Worm (Caenorhabditis elegans) whole organism, L4 larva: ENCODE results near the gene Y42H9B.3.

ENCODE experiments used
- T26A8.4 ChIP-seq: fragments of 200-800 bp; sonication (Bioruptor generic); IDR thresholded peaks from 2 replicates; pipeline ENCODE4 v1.3.6; 2022; ENCODE audit warnings: missing genetic modification characterization, missing compliant biosample characterization
- Y5F2A.4 ChIP-seq: fragments of 200-800 bp; sonication (Bioruptor generic); optimal IDR thresholded peaks from 2 replicates; lab custom pipeline; 2018; ENCODE audit warnings: mild to moderate bottlenecking, missing genetic modification characterization, missing compliant biosample characterization
- aha-1 ChIP-seq: fragments of 150-350 bp; peaks from one replicate; lab custom pipeline; 2014; ENCODE audit warnings: missing biosample characterization, missing genetic modification characterization
- arid-1 ChIP-seq: fragments of 200-800 bp; sonication (Bioruptor generic); conservative IDR thresholded peaks from 2 replicates; pipeline ENCODE4 v1.3.6; 2022; ENCODE audit warnings: missing genetic modification reagents, missing genetic modification characterization, missing compliant biosample characterization
- ceh-20 ChIP-seq: fragments of 200-800 bp; sonication (Bioruptor generic); IDR thresholded peaks from 2 replicates; pipeline ENCODE4 v1.3.6; 2022; ENCODE audit warnings: missing genetic modification reagents, missing genetic modification characterization, missing compliant biosample characterization
- ceh-62 ChIP-seq: sonication (generic microtip); optimal IDR thresholded peaks from 2 replicates; lab custom pipeline; 2017; ENCODE audit warnings: missing biosample characterization, missing genetic modification characterization
- cey-2 ChIP-seq: sonication (generic microtip); optimal IDR thresholded peaks from 3 replicates; lab custom pipeline; 2017; ENCODE audit warnings: missing genetic modification characterization, mild to moderate bottlenecking, missing compliant biosample characterization, antibody characterized with exemption, borderline replicate concordance; ENCODE audit not compliant: insufficient read depth
- daf-12 ChIP-seq: fragments of 150-350 bp; optimal IDR thresholded peaks from 2 replicates; lab custom pipeline; 2014; ENCODE audit warnings: missing biosample characterization, missing genetic modification reagents, missing genetic modification characterization
- daf-16 ChIP-seq, 3 experiments: sonication (generic microtip); optimal IDR thresholded peaks; 2 replicates each; lab custom pipeline; 2016 to 2017; ENCODE audit warnings: missing genetic modification characterization in 3 of 3, missing genetic modification reagents in 3 of 3, mild to moderate bottlenecking in 2 of 3, missing compliant biosample characterization in 2 of 3, missing biosample characterization in 1 of 3, moderate library complexity in 1 of 3
- daf-8 ChIP-seq: fragments of 200-800 bp; sonication (Bioruptor generic); IDR thresholded peaks from 2 replicates; pipeline ENCODE4 v1.3.6; 2022; ENCODE audit warnings: missing genetic modification characterization, missing compliant biosample characterization
- dmd-6 ChIP-seq: fragments of 200-800 bp; sonication (Bioruptor generic); IDR thresholded peaks from 2 replicates; pipeline ENCODE4 v1.3.6; 2022; ENCODE audit warnings: missing genetic modification reagents, missing genetic modification characterization, missing compliant biosample characterization
- dve-1 ChIP-seq: sonication (generic microtip); optimal IDR thresholded peaks from 2 replicates; lab custom pipeline; 2017; ENCODE audit warnings: antibody characterized with exemption, mild to moderate bottlenecking, missing genetic modification characterization, missing compliant biosample characterization; ENCODE audit not compliant: insufficient read depth
- fkh-10 ChIP-seq: fragments of 150-350 bp; optimal IDR thresholded peaks from 2 replicates; lab custom pipeline; 2014; ENCODE audit warnings: missing biosample characterization, missing genetic modification reagents, missing genetic modification characterization
- hif-1 ChIP-seq, 2 experiments: sonication (generic microtip); optimal IDR thresholded peaks; 2 replicates each; lab custom pipeline; 2016 to 2017; ENCODE audit warnings: missing compliant biosample characterization in 2 of 2, missing genetic modification characterization in 2 of 2, missing genetic modification reagents in 2 of 2, missing genotype in 2 of 2, mild to moderate bottlenecking in 1 of 2
- hlh-11 ChIP-seq: fragments of 200-800 bp; sonication (Bioruptor generic); optimal IDR thresholded peaks from 2 replicates; lab custom pipeline; 2018; ENCODE audit warnings: mild to moderate bottlenecking, missing genetic modification characterization, missing compliant biosample characterization
- hlh-30 ChIP-seq: sonication (generic microtip); optimal IDR thresholded peaks from 2 replicates; lab custom pipeline; 2017; ENCODE audit warnings: antibody characterized with exemption, mild to moderate bottlenecking, missing genetic modification characterization, missing compliant biosample characterization; ENCODE audit not compliant: insufficient read depth
- jun-1 ChIP-seq: fragments of 150-350 bp; optimal IDR thresholded peaks from 2 replicates; lab custom pipeline; 2014; ENCODE audit warnings: missing biosample characterization, missing genetic modification reagents, missing genetic modification characterization
- lin-1 ChIP-seq: fragments of 200-800 bp; sonication (Bioruptor generic); IDR thresholded peaks from 2 replicates; pipeline ENCODE4 v1.3.6; 2022; ENCODE audit warnings: missing genetic modification reagents, missing genetic modification characterization, missing compliant biosample characterization
- lin-38 ChIP-seq: fragments of 200-800 bp; sonication (Bioruptor generic); IDR thresholded peaks from 2 replicates; pipeline ENCODE4 v1.3.6; 2022; ENCODE audit warnings: missing genetic modification reagents, missing genetic modification characterization, missing compliant biosample characterization
- lir-3 ChIP-seq: sonication (generic microtip); optimal IDR thresholded peaks from 2 replicates; lab custom pipeline; 2016; ENCODE audit warnings: mild to moderate bottlenecking, missing genetic modification characterization, missing compliant biosample characterization
- lsy-2 ChIP-seq, 2 experiments: fragments of 150-350 bp in 1 of 2; sonication (generic microtip) in 1 of 2; optimal IDR thresholded peaks; 2 replicates each; lab custom pipeline; 2014 to 2017; ENCODE audit warnings: missing biosample characterization in 2 of 2, missing genetic modification characterization in 2 of 2
- madf-9 ChIP-seq: fragments of 200-800 bp; sonication (Bioruptor generic); conservative IDR thresholded peaks from 2 replicates; pipeline ENCODE4 v1.3.6; 2022; ENCODE audit warnings: missing genetic modification reagents, missing genetic modification characterization, missing compliant biosample characterization
- mdl-1 ChIP-seq, 2 experiments: fragments of 150-350 bp in 1 of 2; sonication (generic microtip) in 1 of 2; optimal IDR thresholded peaks; 2 replicates each; lab custom pipeline; 2014 to 2017; ENCODE audit warnings: missing biosample characterization in 2 of 2, missing genetic modification characterization in 2 of 2
- mxl-3 ChIP-seq: fragments of 200-800 bp; sonication (Bioruptor generic); optimal IDR thresholded peaks from 2 replicates; lab custom pipeline; 2018; ENCODE audit warnings: mild to moderate bottlenecking, missing genetic modification characterization, missing compliant biosample characterization
- nhr-102 ChIP-seq: sonication (generic microtip); optimal IDR thresholded peaks from 2 replicates; lab custom pipeline; 2016; ENCODE audit warnings: mild to moderate bottlenecking, missing genetic modification characterization, moderate library complexity, missing compliant biosample characterization
- nhr-111 ChIP-seq: fragments of 200-800 bp; sonication (Bioruptor generic); optimal IDR thresholded peaks from 2 replicates; lab custom pipeline; 2018; ENCODE audit warnings: mild to moderate bottlenecking, missing genetic modification characterization, missing compliant biosample characterization
- nhr-28 ChIP-seq: fragments of 150-350 bp; optimal IDR thresholded peaks from 2 replicates; lab custom pipeline; 2014; ENCODE audit warnings: missing biosample characterization, missing genetic modification characterization
- nhr-41 ChIP-seq: fragments of 200-800 bp; sonication (Bioruptor generic); IDR thresholded peaks from 2 replicates; pipeline ENCODE4 v1.3.6; 2022; ENCODE audit warnings: missing genetic modification reagents, missing genetic modification characterization, missing compliant biosample characterization
- nhr-42 ChIP-seq: fragments of 200-800 bp; sonication (Bioruptor generic); IDR thresholded peaks from 2 replicates; pipeline ENCODE4 v1.3.6; 2022; ENCODE audit warnings: missing genetic modification characterization, missing compliant biosample characterization
- nhr-6 ChIP-seq: fragments of 150-350 bp; optimal IDR thresholded peaks from 2 replicates; lab custom pipeline; 2014; ENCODE audit warnings: missing biosample characterization, missing genetic modification characterization
- nhr-77 ChIP-seq: fragments of 150-350 bp; optimal IDR thresholded peaks from 2 replicates; lab custom pipeline; 2014; ENCODE audit warnings: missing biosample characterization, missing genetic modification characterization
- php-3 ChIP-seq: fragments of 200-800 bp; sonication (Bioruptor generic); IDR thresholded peaks from 2 replicates; pipeline ENCODE4 v1.3.6; 2022; ENCODE audit warnings: missing genetic modification reagents, missing genetic modification characterization, missing compliant biosample characterization
- pqm-1 ChIP-seq: sonication (generic microtip); optimal IDR thresholded peaks from 2 replicates; lab custom pipeline; 2017; ENCODE audit warnings: missing biosample characterization, missing genetic modification characterization
- snpc-4 ChIP-seq: fragments of 150-350 bp; optimal IDR thresholded peaks from 2 replicates; lab custom pipeline; 2014; ENCODE audit warnings: missing biosample characterization, missing genetic modification characterization
- spr-1 ChIP-seq: sonication (generic microtip); optimal IDR thresholded peaks from 2 replicates; lab custom pipeline; 2016; ENCODE audit warnings: mild to moderate bottlenecking, missing genetic modification characterization, missing compliant biosample characterization
- tag-97 ChIP-seq: fragments of 200-800 bp; sonication (Bioruptor generic); IDR thresholded peaks from 2 replicates; pipeline ENCODE4 v1.3.6; 2022; ENCODE audit warnings: missing genetic modification characterization, missing compliant biosample characterization
- tra-1 ChIP-seq: fragments of 200-800 bp; sonication (Bioruptor generic); IDR thresholded peaks from 2 replicates; pipeline ENCODE4 v1.3.6; 2022; ENCODE audit warnings: missing genetic modification reagents, missing genetic modification characterization, missing compliant biosample characterization
- zag-1 ChIP-seq: fragments of 150-350 bp; optimal IDR thresholded peaks from 2 replicates; lab custom pipeline; 2014; ENCODE audit warnings: missing biosample characterization, missing genetic modification characterization
- zfp-2 ChIP-seq: sonication (generic microtip); optimal IDR thresholded peaks from 2 replicates; lab custom pipeline; 2016; ENCODE audit warnings: mild to moderate bottlenecking, missing genetic modification characterization, missing compliant biosample characterization
- zip-2 ChIP-seq: fragments of 150-350 bp; optimal IDR thresholded peaks from 2 replicates; lab custom pipeline; 2014; ENCODE audit warnings: missing biosample characterization, missing genetic modification characterization
- ztf-11 ChIP-seq: fragments of 150-350 bp; optimal IDR thresholded peaks from 2 replicates; lab custom pipeline; 2014; ENCODE audit warnings: missing biosample characterization, missing genetic modification characterization

The Y42H9B.3 gene

DNA sequence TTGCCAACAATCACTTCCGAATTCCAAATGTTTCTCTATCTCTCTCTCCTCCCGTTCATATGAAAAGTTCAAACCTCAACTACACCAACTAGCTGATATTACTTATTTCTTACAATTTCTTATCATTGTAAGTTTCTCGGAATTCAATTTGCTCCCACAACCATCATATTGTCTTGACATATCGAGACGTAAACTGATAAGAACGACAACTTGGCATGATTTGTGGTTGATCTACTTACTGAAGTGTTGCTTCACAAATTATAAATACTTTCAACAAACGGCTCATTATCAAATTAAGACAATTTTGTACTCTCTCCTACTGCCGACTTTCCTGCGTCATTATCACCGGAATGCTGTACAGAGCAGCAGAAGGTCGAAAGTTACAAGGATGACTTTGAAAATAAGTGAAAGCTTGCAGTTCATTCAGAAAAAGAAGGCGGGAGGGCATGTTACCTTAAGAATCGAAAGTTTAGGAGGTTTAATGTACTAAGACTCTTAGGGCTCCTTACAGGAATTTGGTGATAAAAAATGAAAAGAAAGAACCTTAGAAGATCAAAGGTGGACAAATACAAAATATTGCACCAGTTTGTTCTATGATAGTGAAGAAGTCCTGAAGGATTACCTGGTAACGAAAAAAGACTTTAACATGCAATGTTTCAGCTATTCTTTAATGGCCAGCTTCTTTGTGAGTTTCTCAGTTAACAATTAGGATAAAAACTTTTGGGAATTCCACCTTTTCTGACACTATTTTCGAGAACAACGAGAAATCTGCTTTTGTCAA is 20.1 kb upstream of the Y42H9B.3 start (continued):
- TF ChIP-seq zag-1 (tag; lab: Kevin White, UChicago) (no peak), zip-2 (tag; lab: Kevin White, UChicago) (no peak), daf-12 (tag; lab: Kevin White, UChicago) (no peak), ceh-62 (tag; lab: Kevin White, UChicago) (no peak), nhr-77 (tag; lab: Kevin White, UChicago) (peak; percentile 44), nhr-28 (tag; lab: Kevin White, UChicago) (peak; percentile 78), lin-38 (GFP tag; lab: Robert Waterston, UW) (no peak), pqm-1 (tag; lab: Kevin White, UChicago) (peak; percentile 98), nhr-42 (no peak), lin-1 (peak; percentile 65; the same call in 1 of the 2 replicates), hif-1 (tag; optimal IDR thresholded peaks at IDR 0.05; lab: Kevin White, UChicago) (no peak), fkh-10 (GFP tag; lab: Kevin White, UChicago) (no peak), snpc-4 (tag; lab: Kevin White, UChicago) (no peak)

DNA sequence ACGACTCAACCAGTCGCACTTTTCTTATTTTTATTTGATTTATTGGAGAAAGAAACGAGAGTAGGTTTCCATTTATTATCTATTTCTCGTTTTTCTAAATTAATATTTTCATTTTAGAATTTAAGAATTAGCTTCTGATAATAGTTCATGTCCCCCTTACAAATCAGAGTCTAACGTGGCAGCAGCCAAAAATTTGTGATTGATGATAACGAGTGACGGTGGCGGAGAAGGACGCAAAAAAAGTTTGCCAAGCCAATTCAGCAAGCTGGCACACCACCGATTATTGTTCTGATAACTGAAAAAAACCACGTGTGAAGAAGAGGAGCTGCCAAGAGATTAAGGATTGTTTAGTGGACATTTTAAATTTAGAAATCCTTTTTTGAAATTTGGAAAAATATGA is 17.9 kb upstream of the Y42H9B.3 start:
- TF ChIP-seq php-3 (GFP tag; lab: Robert Waterston, UW), result no peak
- TF ChIP-seq dmd-6, result peak; percentile 81
- no peak for TF ChIP-seq spr-1 (tag; lab: Kevin White, UChicago)
- TF ChIP-seq dve-1 (tag; lab: Kevin White, UChicago), result peak; percentile 61
- TF ChIP-seq nhr-28 (tag; lab: Kevin White, UChicago), result peak; percentile 13
- TF ChIP-seq pqm-1 (tag; lab: Kevin White, UChicago), result peak; percentile 97
- TF ChIP-seq nhr-41 (GFP tag; lab: Robert Waterston, UW), result no peak
- TF ChIP-seq hlh-11, result peak; percentile 62
- TF ChIP-seq mdl-1 (tag; optimal IDR thresholded peaks at IDR 0.05; lab: Kevin White, UChicago), result peak in 1 of 2 experiments; percentile 26
- no peak for TF ChIP-seq nhr-102 (tag; lab: Kevin White, UChicago)
- TF ChIP-seq aha-1, result peak; percentile 48
- peak; percentile 55 for TF ChIP-seq mxl-3 (GFP tag; lab: Kevin White, UChicago)

DNA sequence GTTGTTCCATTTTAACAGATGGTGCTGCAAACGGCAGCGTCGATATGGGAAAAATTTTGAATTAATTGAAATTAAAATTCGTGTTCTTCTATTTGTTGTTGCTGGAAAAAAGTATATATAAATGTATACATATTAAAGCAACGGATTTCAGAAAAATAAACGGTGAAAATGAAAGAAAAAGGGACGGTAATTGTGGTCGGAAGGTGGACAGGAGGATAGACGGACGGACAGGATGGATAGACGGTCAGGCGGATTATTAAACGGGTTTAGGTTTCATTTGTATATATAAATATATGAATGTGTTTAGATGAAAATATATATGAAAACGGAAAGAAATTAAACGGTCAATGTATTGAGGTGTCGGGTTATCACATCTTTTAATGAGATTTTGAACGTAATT is 17.2 kb upstream of the Y42H9B.3 start, which contains the start of gene nhr-31:
TSS of gene nhr-31 (minus strand) at position 101 of the 400 bp plus-strand sequence.
- TF ChIP-seq hif-1 (tag; optimal IDR thresholded peaks at IDR 0.05; lab: Kevin White, UChicago), result no peak
- TF ChIP-seq tag-97 (GFP tag; lab: Robert Waterston, UW), result no peak
- TF ChIP-seq php-3 (GFP tag; lab: Robert Waterston, UW), result no peak
- no peak for TF ChIP-seq daf-16 (GFP tag; optimal IDR thresholded peaks at IDR 0.05; lab: Kevin White, UChicago)
- no peak for TF ChIP-seq daf-16 (tag; optimal IDR thresholded peaks at IDR 0.05; lab: Kevin White, UChicago)
- TF ChIP-seq cey-2, result no peak
- TF ChIP-seq zfp-2, result no peak
- no peak for TF ChIP-seq Y5F2A.4 (GFP tag; lab: Kevin White, UChicago)
- TF ChIP-seq lsy-2 (tag; optimal IDR thresholded peaks at IDR 0.05; lab: Kevin White, UChicago), result no peak
- TF ChIP-seq arid-1 (GFP tag; lab: Robert Waterston, UW), result no peak
- no peak for TF ChIP-seq jun-1 (tag; lab: Kevin White, UChicago)
- no peak for TF ChIP-seq lir-3
- TF ChIP-seq ceh-20 (GFP tag; lab: Robert Waterston, UW), result no peak
- no peak for TF ChIP-seq T26A8.4 (GFP tag; lab: Robert Waterston, UW)
- TF ChIP-seq madf-9 (GFP tag; lab: Robert Waterston, UW), result no peak
- TF ChIP-seq hlh-30, result no peak
- no peak for TF ChIP-seq nhr-6 (tag; lab: Kevin White, UChicago)
- no peak for TF ChIP-seq ztf-11 (tag; lab: Kevin White, UChicago)
- no peak for TF ChIP-seq daf-8
- TF ChIP-seq nhr-111 (GFP tag; lab: Kevin White, UChicago), result no peak
- no peak for TF ChIP-seq tra-1 (GFP tag; lab: Robert Waterston, UW)
